Fruit fly (Drosophila melanogaster) whole organism, pupa: Measurements from ENCODE around the gene yellow-k.

ENCODE experiments used
- CG10348 ChIP-seq: fragments of 200-800 bp; sonication (Bioruptor generic); IDR thresholded peaks from 2 replicates; pipeline ENCODE4 v1.3.6; 2022; ENCODE audit warnings: missing biosample characterization, missing genetic modification characterization
- CG12605 ChIP-seq: fragments of 200-800 bp; sonication (Bioruptor generic); IDR thresholded peaks from 2 replicates; pipeline ENCODE4 v1.3.6; 2022; ENCODE audit warnings: missing biosample characterization, missing genetic modification characterization
- CG13204 ChIP-seq: fragments of 200-800 bp; sonication (Bioruptor generic); optimal IDR thresholded peaks from 2 replicates; lab custom pipeline; 2018; ENCODE audit warnings: missing biosample characterization, mild to moderate bottlenecking, missing genetic modification characterization, moderate library complexity
- CG14655 ChIP-seq: fragments of 200-800 bp; sonication (Bioruptor generic); optimal IDR thresholded peaks from 3 replicates; lab custom pipeline; 2017; ENCODE audit warnings: mild to moderate bottlenecking, missing biosample characterization, missing genetic modification reagents, missing genetic modification characterization
- CG15710 ChIP-seq: fragments of 200-800 bp; sonication (Bioruptor generic); optimal IDR thresholded peaks from 2 replicates; lab custom pipeline; 2018; ENCODE audit warnings: missing biosample characterization, mild to moderate bottlenecking, missing genetic modification characterization, moderate library complexity
- CG17806 ChIP-seq: fragments of 200-800 bp; sonication (Bioruptor generic); optimal IDR thresholded peaks from 2 replicates; lab custom pipeline; 2018; ENCODE audit warnings: missing biosample characterization, mild to moderate bottlenecking, missing genetic modification characterization, moderate library complexity
- CG32121 ChIP-seq: fragments of 200-800 bp; sonication (Bioruptor generic); IDR thresholded peaks from 2 replicates; pipeline ENCODE4 v1.3.6; 2022; ENCODE audit warnings: missing biosample characterization, missing genetic modification characterization
- CG34367 ChIP-seq: fragments of 200-800 bp; sonication (Bioruptor generic); optimal IDR thresholded peaks from 2 replicates; lab custom pipeline; 2018; ENCODE audit warnings: missing biosample characterization, mild to moderate bottlenecking, missing genetic modification characterization
- CG4496 ChIP-seq: fragments of 200-800 bp; sonication (Bioruptor generic); IDR thresholded peaks from 3 replicates; pipeline ENCODE4 v1.3.6; 2022; ENCODE audit warnings: missing biosample characterization, missing genetic modification characterization
- CG8159 ChIP-seq: fragments of 200-800 bp; sonication (Bioruptor generic); optimal IDR thresholded peaks from 3 replicates; lab custom pipeline; 2018; ENCODE audit warnings: missing biosample characterization, mild to moderate bottlenecking, missing genetic modification characterization, moderate library complexity
- CG8301 ChIP-seq: fragments of 200-800 bp; sonication (Bioruptor generic); optimal IDR thresholded peaks from 2 replicates; lab custom pipeline; 2018; ENCODE audit warnings: missing biosample characterization, mild to moderate bottlenecking, missing genetic modification characterization
- CG9948 ChIP-seq: fragments of 200-800 bp; sonication (Bioruptor generic); optimal IDR thresholded peaks from 2 replicates; lab custom pipeline; 2018; ENCODE audit warnings: missing biosample characterization, mild to moderate bottlenecking, missing genetic modification characterization, moderate library complexity
- D1 ChIP-seq: fragments of 200-800 bp; sonication (Bioruptor generic); optimal IDR thresholded peaks from 2 replicates; lab custom pipeline; 2018; ENCODE audit warnings: missing biosample characterization, mild to moderate bottlenecking, missing genetic modification characterization, moderate library complexity
- EcR ChIP-seq: fragments of 200-800 bp; sonication (Bioruptor generic); optimal IDR thresholded peaks from 3 replicates; lab custom pipeline; 2019; ENCODE audit warnings: missing biosample characterization, missing genetic modification characterization, mild to moderate bottlenecking, moderate library complexity, missing genetic modification reagents
- Ets98B ChIP-seq: fragments of 200-800 bp; sonication (Bioruptor generic); IDR thresholded peaks from 2 replicates; pipeline ENCODE4 v1.3.6; 2022; ENCODE audit warnings: missing biosample characterization, missing genetic modification characterization
- Pif1A ChIP-seq: fragments of 200-800 bp; sonication (Bioruptor generic); optimal IDR thresholded peaks from 3 replicates; lab custom pipeline; 2016; ENCODE audit warnings: missing biosample characterization, missing genetic modification characterization
- Pif1B ChIP-seq: fragments of 200-800 bp; sonication (Bioruptor generic); optimal IDR thresholded peaks from 3 replicates; lab custom pipeline; 2016; ENCODE audit warnings: missing biosample characterization, missing genetic modification characterization
- Snoo ChIP-seq: fragments of 200-800 bp; sonication (Bioruptor generic); optimal IDR thresholded peaks from 3 replicates; lab custom pipeline; 2017; ENCODE audit warnings: missing biosample characterization, mild to moderate bottlenecking, missing genetic modification characterization, inconsistent platforms
- fd96Ca ChIP-seq: fragments of 200-800 bp; sonication (Bioruptor generic); IDR thresholded peaks from 3 replicates; pipeline ENCODE4 v1.3.6; 2022; ENCODE audit warnings: missing biosample characterization, missing genetic modification characterization
- gl ChIP-seq: fragments of 200-800 bp; sonication (Bioruptor generic); optimal IDR thresholded peaks from 2 replicates; lab custom pipeline; 2018; ENCODE audit warnings: missing biosample characterization, mild to moderate bottlenecking, missing genetic modification characterization
- rn ChIP-seq: fragments of 200-800 bp; sonication (Bioruptor generic); IDR thresholded peaks from 2 replicates; pipeline ENCODE4 v1.3.6; 2022; ENCODE audit warnings: missing biosample characterization, missing genetic modification characterization

Gene yellow-k

DNA sequence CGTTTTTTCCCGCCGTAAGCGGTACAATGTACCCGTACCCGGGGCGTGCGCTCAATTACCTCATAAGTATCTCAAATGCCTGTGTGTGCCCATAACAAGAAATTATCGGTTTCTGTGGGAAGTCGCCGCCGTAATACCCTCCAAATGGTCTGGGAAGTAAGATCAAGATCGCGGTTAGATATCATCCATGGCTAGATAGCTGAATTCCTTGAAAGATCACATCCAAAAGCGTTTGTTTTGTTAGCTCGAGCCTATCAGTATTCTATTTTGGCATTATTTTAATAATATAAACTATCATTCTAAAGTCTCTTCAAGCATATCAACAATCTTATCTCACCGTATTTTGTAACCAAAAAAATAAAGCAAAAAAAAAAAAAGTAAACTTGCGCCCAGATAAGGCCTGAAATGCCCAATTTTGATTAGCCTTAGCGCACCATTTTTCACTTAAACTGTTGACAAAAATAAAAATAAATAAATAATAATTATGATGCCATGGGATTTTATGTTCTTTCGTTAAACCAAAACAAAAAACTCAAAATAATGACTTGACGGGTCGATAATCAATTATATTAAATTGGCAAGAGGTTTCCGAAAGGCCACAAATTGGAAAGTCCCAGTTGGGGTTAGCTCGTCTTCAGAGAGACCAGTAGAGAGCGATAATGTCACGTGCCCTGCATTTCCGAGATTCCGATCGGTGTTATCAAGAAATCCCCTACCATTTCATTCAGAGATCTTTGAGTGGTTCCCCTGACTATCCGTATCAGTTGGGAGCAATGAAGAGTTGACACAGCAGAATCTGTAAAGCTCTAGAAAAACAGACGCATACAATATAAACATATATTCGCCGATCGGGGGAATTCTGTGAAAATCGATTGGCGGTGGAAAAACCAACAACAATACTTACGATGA, 18.4 kb downstream of the yellow-k start:
- TF ChIP-seq CG14655 = peak; percentile 6
- TF ChIP-seq EcR (GFP tag; lab: Kevin White, UChicago) = peak; percentile 32
- TF ChIP-seq CG9948 (tag; lab: Kevin White, UChicago) = no peak
- 0 out of 3 replicates have a peak, but pooled peaks have one; percentile 3 for TF ChIP-seq fd96Ca (GFP tag; lab: Robert Waterston, UW)
- TF ChIP-seq Pif1B (GFP tag; lab: Kevin White, UChicago) = no peak
- TF ChIP-seq rn = no peak
- TF ChIP-seq CG8301 (tag; lab: Kevin White, UChicago) = no peak
- TF ChIP-seq Pif1A = no peak

DNA sequence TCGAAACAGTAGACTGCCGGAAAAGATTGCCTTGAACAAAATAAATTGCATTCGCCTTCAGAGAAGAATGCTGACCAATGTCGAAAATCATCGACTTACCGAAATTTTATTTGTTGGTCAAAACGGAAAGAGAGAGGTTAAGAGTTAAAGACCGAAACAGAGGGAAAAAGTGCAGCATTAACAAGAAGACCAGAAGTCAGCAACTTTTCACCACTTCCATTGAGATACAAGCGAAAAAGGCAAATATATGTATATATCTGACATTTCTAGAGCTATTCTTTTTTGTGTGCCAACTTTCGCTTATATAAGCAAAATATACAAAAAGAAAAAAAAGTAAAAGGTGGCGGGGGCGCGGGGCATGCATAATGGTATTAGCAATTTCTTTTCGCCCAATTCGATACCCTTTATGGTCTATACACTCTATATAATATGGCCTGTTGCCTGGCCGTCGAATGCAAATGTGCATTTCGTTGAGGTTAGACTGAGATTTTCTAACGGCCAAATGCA, 19.5 kb downstream of the yellow-k start:
- TF ChIP-seq Snoo = no peak
- TF ChIP-seq Pif1B (GFP tag; lab: Kevin White, UChicago) = no peak
- TF ChIP-seq CG32121 (GFP tag; lab: Robert Waterston, UW) = no peak
- no peak for TF ChIP-seq CG15710 (tag; lab: Kevin White, UChicago)
- no peak for TF ChIP-seq Ets98B (GFP tag; lab: Robert Waterston, UW)
- TF ChIP-seq CG8301 (tag; lab: Kevin White, UChicago) = no peak
- TF ChIP-seq CG34367 (tag; lab: Kevin White, UChicago) = no peak
- TF ChIP-seq CG13204 (GFP tag; lab: Kevin White, UChicago) = no peak
- no peak for TF ChIP-seq EcR (GFP tag; lab: Kevin White, UChicago)
- TF ChIP-seq fd96Ca (GFP tag; lab: Robert Waterston, UW) = no peak
- no peak for TF ChIP-seq rn
- TF ChIP-seq CG9948 (tag; lab: Kevin White, UChicago) = no peak
- TF ChIP-seq, all 21 proteins: peak for 0

DNA sequence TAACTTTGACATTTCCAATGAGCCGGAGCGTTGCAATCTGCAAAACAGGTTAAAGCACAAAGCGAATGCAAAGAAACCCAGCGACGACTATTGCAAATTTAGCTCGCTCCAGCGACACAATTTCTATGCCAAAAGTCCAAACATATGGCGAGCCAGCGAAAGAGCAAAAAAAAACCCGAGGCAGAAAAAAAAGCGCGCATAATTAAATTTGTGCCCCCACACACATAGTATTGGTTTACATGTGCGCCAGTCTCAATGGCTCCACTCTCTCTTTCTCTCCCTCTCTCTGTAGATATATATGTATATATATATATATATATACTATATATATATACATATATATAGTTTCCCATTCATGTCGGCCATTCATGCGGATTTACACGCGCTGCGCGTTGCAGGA, 20.3 kb downstream of the yellow-k start:
- TF ChIP-seq CG15710 (tag; lab: Kevin White, UChicago) (no peak), gl (tag; lab: Kevin White, UChicago) (no peak), rn (no peak), D1 (tag; lab: Kevin White, UChicago) (no peak), Snoo (no peak), Ets98B (GFP tag; lab: Robert Waterston, UW) (no peak), CG14655 (peak; percentile 1), EcR (GFP tag; lab: Kevin White, UChicago) (no peak), CG13204 (GFP tag; lab: Kevin White, UChicago) (no peak), CG8159 (tag; lab: Kevin White, UChicago) (no peak), CG12605 (GFP tag; lab: Robert Waterston, UW) (0 out of 2 replicates have a peak, but pooled peaks have one; percentile 8), CG34367 (tag; lab: Kevin White, UChicago) (no peak), fd96Ca (GFP tag; lab: Robert Waterston, UW) (no peak)

DNA sequence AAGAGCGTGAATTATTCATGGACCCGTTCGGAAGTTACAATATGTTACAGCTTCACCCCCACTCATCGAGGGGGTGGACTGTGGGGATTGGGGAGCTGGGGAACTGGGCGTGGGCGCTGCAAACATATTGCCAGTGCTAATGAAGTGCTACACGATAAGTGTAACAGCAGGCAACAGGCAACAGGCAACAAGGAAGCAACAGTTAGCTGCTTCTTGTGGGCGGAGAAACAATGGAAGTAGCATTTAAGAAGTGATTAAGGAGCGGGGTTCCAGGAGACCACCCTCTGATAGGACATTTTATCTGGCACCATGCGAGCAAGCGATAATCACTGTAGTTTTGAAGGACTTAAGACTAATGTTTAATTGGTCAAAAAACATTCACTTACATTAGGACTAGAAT, 20.9 kb downstream of the yellow-k start:
- TF ChIP-seq CG13204 (GFP tag; lab: Kevin White, UChicago) (no peak), rn (no peak), CG34367 (tag; lab: Kevin White, UChicago) (no peak), CG8301 (tag; lab: Kevin White, UChicago) (no peak), CG14655 (no peak), Ets98B (GFP tag; lab: Robert Waterston, UW) (no peak), Snoo (no peak), gl (tag; lab: Kevin White, UChicago) (no peak), CG9948 (tag; lab: Kevin White, UChicago) (no peak), CG4496 (GFP tag; lab: Robert Waterston, UW) (no peak), EcR (GFP tag; lab: Kevin White, UChicago) (no peak), Pif1B (GFP tag; lab: Kevin White, UChicago) (no peak), CG15710 (tag; lab: Kevin White, UChicago) (no peak), CG17806 (tag; lab: Kevin White, UChicago) (no peak), fd96Ca (GFP tag; lab: Robert Waterston, UW) (no peak), CG12605 (GFP tag; lab: Robert Waterston, UW) (no peak), CG10348 (GFP tag; lab: Robert Waterston, UW) (no peak), CG8159 (tag; lab: Kevin White, UChicago) (no peak), Pif1A (no peak)

dm6 chr3L:15543049-15543448, 22.6 kb downstream of the yellow-k start:
- no peak for TF ChIP-seq CG13204 (GFP tag; lab: Kevin White, UChicago)
- no peak for TF ChIP-seq Pif1A
- no peak for TF ChIP-seq Ets98B (GFP tag; lab: Robert Waterston, UW)
- no peak for TF ChIP-seq CG34367 (tag; lab: Kevin White, UChicago)
- TF ChIP-seq Pif1B (GFP tag; lab: Kevin White, UChicago) = no peak
- TF ChIP-seq CG4496 (GFP tag; lab: Robert Waterston, UW) = 0 out of 3 replicates have a peak, but pooled peaks have one; percentile 2
- TF ChIP-seq CG14655 = no peak
- TF ChIP-seq CG8159 (tag; lab: Kevin White, UChicago) = no peak
- no peak for TF ChIP-seq CG15710 (tag; lab: Kevin White, UChicago)
